Worm (Caenorhabditis elegans) whole organism, L3 larva: ENCODE results near the gene nspb-7.

Experiments used
- ceh-82 ChIP-seq: fragments of 150-350 bp; optimal IDR thresholded peaks from 2 replicates; lab custom pipeline; 2014; ENCODE audit warnings: missing biosample characterization, missing genetic modification characterization
- elt-2 ChIP-seq: sonication (generic microtip); optimal IDR thresholded peaks from 2 replicates; lab custom pipeline; 2016; ENCODE audit warnings: missing genetic modification reagents, mild to moderate bottlenecking, missing genetic modification characterization, missing compliant biosample characterization
- lin-15B ChIP-seq: fragments of 150-350 bp; optimal IDR thresholded peaks from 2 replicates; lab custom pipeline; 2014; ENCODE audit warnings: missing biosample characterization, missing genetic modification characterization
- nhr-11 ChIP-seq: fragments of 150-350 bp; optimal IDR thresholded peaks from 2 replicates; lab custom pipeline; 2014; ENCODE audit warnings: missing biosample characterization, missing genetic modification characterization
- nhr-43 ChIP-seq: sonication (generic microtip); optimal IDR thresholded peaks from 2 replicates; lab custom pipeline; 2016; ENCODE audit warnings: mild to moderate bottlenecking, missing genetic modification characterization, missing compliant biosample characterization; ENCODE audit not compliant: poor library complexity, severe bottlenecking
- unc-39 ChIP-seq: sonication (generic microtip); optimal IDR thresholded peaks from 4 replicates; lab custom pipeline; 2017; ENCODE audit warnings: missing biosample characterization, missing genetic modification characterization
- ztf-4 ChIP-seq: fragments of 150-350 bp; optimal IDR thresholded peaks from 2 replicates; lab custom pipeline; 2014; ENCODE audit warnings: missing biosample characterization, missing genetic modification characterization

DNA sequence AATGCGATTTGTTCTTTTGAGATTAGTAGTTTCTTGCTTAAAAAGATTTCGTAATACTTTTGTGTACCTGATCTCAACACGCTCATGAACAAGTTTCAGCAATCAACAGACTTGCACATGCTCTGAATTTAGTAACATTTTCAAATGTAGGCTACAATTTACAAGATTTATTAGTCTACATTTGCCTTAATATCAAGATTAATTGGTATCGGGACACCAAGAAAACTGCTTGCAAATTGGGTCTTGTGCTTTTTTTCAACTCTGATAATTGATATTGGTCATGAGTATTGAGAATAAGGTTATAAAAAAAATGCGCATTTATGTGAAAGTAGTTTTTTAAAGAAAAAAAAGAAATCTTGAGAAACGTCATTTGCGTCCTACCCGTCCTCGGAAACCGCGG, 14.5 kb downstream of the nspb-7 start:
- TF ChIP-seq ztf-4 (tag; lab: Kevin White, UChicago) (no peak), elt-2 (no peak), nhr-11 (tag; lab: Kevin White, UChicago) (peak; percentile 86), ceh-82 (tag; lab: Kevin White, UChicago) (no peak), lin-15B (no peak), unc-39 (tag; lab: Kevin White, UChicago) (no peak), nhr-43 (tag; lab: Kevin White, UChicago) (no peak)
